Fruit fly (Drosophila melanogaster): ENCODE results near the gene Zdhhc8.

Zdhhc8 gene

dm6 chrX:9281998-9282644 is 73.9 kb downstream of the Zdhhc8 start:
- no peak for TF ChIP-seq CTCF (optimal IDR thresholded peaks at IDR 0.05)
- TF ChIP-seq CG8478 (optimal IDR thresholded peaks at IDR 0.05), result no peak
